Fruit fly (Drosophila melanogaster): ENCODE measurements around the gene CG17350.

CG17350 gene

DNA sequence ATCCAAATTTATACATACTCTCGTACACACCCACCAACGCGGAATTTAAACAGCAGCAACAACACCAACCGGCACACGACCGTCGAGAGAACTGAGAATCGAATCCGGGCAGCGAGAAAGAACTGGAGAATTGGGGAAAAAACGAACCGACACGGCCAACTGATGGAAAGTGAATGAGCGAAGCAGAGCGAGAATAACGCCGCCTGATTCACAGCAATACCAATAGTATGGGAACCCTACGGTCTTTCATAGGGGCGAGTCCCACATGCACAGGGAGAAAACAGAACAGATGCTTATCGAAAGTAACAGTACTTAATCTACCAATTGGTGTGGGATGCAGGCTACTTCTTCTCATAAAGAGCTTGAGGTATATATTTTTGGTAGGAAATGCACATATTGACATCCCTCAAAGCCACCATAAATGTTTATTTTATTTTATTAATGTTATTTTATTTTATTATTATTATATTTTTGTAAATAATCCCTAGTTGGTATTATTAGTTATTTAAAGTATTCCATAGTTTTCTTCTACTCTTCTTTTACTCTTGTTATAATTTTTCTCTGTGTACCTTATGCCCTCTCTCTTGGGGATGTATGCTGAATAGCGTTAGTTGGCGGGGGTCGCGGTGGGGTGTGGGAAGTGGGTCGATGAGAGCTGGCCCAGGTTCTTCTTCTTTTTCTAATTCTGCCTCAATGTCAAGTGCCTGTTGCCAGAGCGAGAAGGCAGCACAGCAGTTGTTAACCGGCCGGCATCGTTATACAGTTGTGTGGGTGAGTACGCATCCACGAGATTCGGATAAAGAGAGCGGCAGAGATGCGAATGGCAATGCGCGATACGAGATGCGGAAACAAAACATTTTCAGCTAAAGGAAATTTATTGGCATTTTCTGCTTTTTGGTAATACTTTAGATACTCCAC lies 17.8 kb downstream of the CG17350 start, which contains the start of gene CG17544:
CG17544 (minus strand) TSS at position 177 of the 918 bp plus-strand sequence.
- TF ChIP-seq CG10654 (GFP tag; optimal IDR thresholded peaks at IDR 0.05) (peak; percentile 70), odd (GFP tag; optimal IDR thresholded peaks at IDR 0.05) (peak; percentile 76), CG4707 (GFP tag; optimal IDR thresholded peaks at IDR 0.05) (no peak), tio (GFP tag; optimal IDR thresholded peaks at IDR 0.05) (peak; percentile 52), CG12769 (tag; optimal IDR thresholded peaks at IDR 0.05) (peak; percentile 83), fd3F (GFP tag; optimal IDR thresholded peaks at IDR 0.05) (peak; percentile 53), ssp (GFP tag; IDR thresholded peaks at IDR 0.05) (peak; percentile 54), CG3281 (GFP tag; optimal IDR thresholded peaks at IDR 0.05) (peak; percentile 90), chm (GFP tag; IDR thresholded peaks at IDR 0.05) (peak; percentile 66), luna (GFP tag; optimal IDR thresholded peaks at IDR 0.05) (no peak), Adf1 (GFP tag; IDR thresholded peaks at IDR 0.05) (peak; percentile 48; the same call in 1 of the 2 replicates), CG11504 (tag; optimal IDR thresholded peaks at IDR 0.05) (peak; percentile 86), CG2116 (GFP tag; optimal IDR thresholded peaks at IDR 0.05) (peak; percentile 21), zf30C (GFP tag; optimal IDR thresholded peaks at IDR 0.05) (peak; percentile 83), vfl (GFP tag; optimal IDR thresholded peaks at IDR 0.05) (peak; percentile 5), CG3838 (GFP tag; optimal IDR thresholded peaks at IDR 0.05) (no peak), CG7556 (GFP tag; optimal IDR thresholded peaks at IDR 0.05) (peak; percentile 95), ATbp (GFP tag; optimal IDR thresholded peaks at IDR 0.05) (peak; percentile 70), sc (optimal IDR thresholded peaks at IDR 0.05) (no peak), sc (GFP tag; optimal IDR thresholded peaks at IDR 0.05) (peak; percentile 78), abd-A (tag; optimal IDR thresholded peaks at IDR 0.05) (peak; percentile 97), Poxn (GFP tag; IDR thresholded peaks at IDR 0.05) (0 out of 2 replicates have a peak, but pooled peaks have one; percentile 51), unc-4 (GFP tag; IDR thresholded peaks at IDR 0.05; ENCODE audit: partially characterized antibody) (peak; percentile 48), CG16863 (GFP tag; optimal IDR thresholded peaks at IDR 0.05) (no peak), CG7839 (tag; optimal IDR thresholded peaks at IDR 0.05) (peak; percentile 74), CG30431 (GFP tag; optimal IDR thresholded peaks at IDR 0.05) (peak; percentile 64), bcd (GFP tag; optimal IDR thresholded peaks at IDR 0.05) (peak; percentile 80), CG12299 (tag; optimal IDR thresholded peaks at IDR 0.05) (peak; percentile 73), sima (GFP tag; optimal IDR thresholded peaks at IDR 0.05) (no peak), CG4730 (GFP tag; IDR thresholded peaks at IDR 0.05) (no peak; the same call in none of the 2 replicates), CG1024 (GFP tag; IDR thresholded peaks at IDR 0.05) (no peak), otp (GFP tag; IDR thresholded peaks at IDR 0.05) (peak; percentile 30; the same call in 1 of the 3 replicates), CG13624 (GFP tag; optimal IDR thresholded peaks at IDR 0.05) (peak; percentile 18), CG9876 (GFP tag; optimal IDR thresholded peaks at IDR 0.05) (no peak), CG1602 (GFP tag; optimal IDR thresholded peaks at IDR 0.05) (peak; percentile 72), bbx (GFP tag; IDR thresholded peaks at IDR 0.05; ENCODE audit: partially characterized antibody) (peak; percentile 54), da (GFP tag; optimal IDR thresholded peaks at IDR 0.05) (no peak), ind (GFP tag; optimal IDR thresholded peaks at IDR 0.05) (peak; percentile 74), Trl (optimal IDR thresholded peaks at IDR 0.05) (peak; percentile 67 to 71), Trl (GFP tag; optimal IDR thresholded peaks at IDR 0.05) (peak; percentile 14), prd (optimal IDR thresholded peaks at IDR 0.05) (no peak), prd (GFP tag; IDR thresholded peaks at IDR 0.05) (peak; percentile 71), MESR4 (GFP tag; optimal IDR thresholded peaks at IDR 0.05) (no peak), CG31224 (GFP tag; IDR thresholded peaks at IDR 0.05) (peak; percentile 46; the same call in 1 of the 2 replicates), CkIIα-i1 (GFP tag; IDR thresholded peaks at IDR 0.05) (no peak), CG11695 (GFP tag; IDR thresholded peaks at IDR 0.05) (0 out of 3 replicates have a peak, but pooled peaks have one; percentile 64), CG6683 (GFP tag; optimal IDR thresholded peaks at IDR 0.05) (peak; percentile 78), sna (GFP tag; IDR thresholded peaks at IDR 0.05; ENCODE audit: partially characterized antibody) (no peak), YL-1 (GFP tag; optimal IDR thresholded peaks at IDR 0.05) (peak; percentile 31)
